Fruit fly (Drosophila melanogaster) whole organism, embryonic: ENCODE measurements around the gene blot.

Source experiments
- Ada2b ChIP-seq: fragments of 200-800 bp; sonication (Bioruptor generic); IDR thresholded peaks from 2 replicates; pipeline ENCODE4 v1.3.6; 2022; ENCODE audit warnings: missing biosample characterization, missing genetic modification characterization
- Antp ChIP-seq: fragments of 200-800 bp; sonication (Bioruptor generic); optimal IDR thresholded peaks from 3 replicates; lab custom pipeline; 2016; ENCODE audit warnings: missing biosample characterization, missing genetic modification characterization
- Asciz ChIP-seq: fragments of 200-800 bp; sonication (Bioruptor generic); optimal IDR thresholded peaks from 2 replicates; lab custom pipeline; 2017; ENCODE audit warnings: missing biosample characterization, mild to moderate bottlenecking, missing genetic modification characterization, missing genetic modification reagents
- Blimp-1 ChIP-seq: fragments of 200-800 bp; sonication (Bioruptor generic); optimal IDR thresholded peaks from 3 replicates; lab custom pipeline; 2018; ENCODE audit warnings: missing biosample characterization, missing genetic modification characterization, mild to moderate bottlenecking, moderate library complexity, missing genetic modification reagents
- CG10366 ChIP-seq: fragments of 200-800 bp; sonication (Bioruptor generic); IDR thresholded peaks from 2 replicates; pipeline ENCODE4 v1.3.6; 2022; ENCODE audit warnings: missing biosample characterization, missing genetic modification characterization
- CG10959 ChIP-seq: fragments of 200-800 bp; sonication (Bioruptor generic); IDR thresholded peaks from 2 replicates; pipeline ENCODE4 v1.3.6; 2022; ENCODE audit warnings: missing biosample characterization, missing genetic modification characterization
- CG11456 ChIP-seq: fragments of 200-800 bp; sonication (Bioruptor generic); IDR thresholded peaks from 3 replicates; pipeline ENCODE4 v1.3.6; 2022; ENCODE audit warnings: missing biosample characterization, missing genetic modification characterization
- CG12219 ChIP-seq: fragments of 200-800 bp; sonication (Bioruptor generic); optimal IDR thresholded peaks from 3 replicates; lab custom pipeline; 2018; ENCODE audit warnings: missing biosample characterization, mild to moderate bottlenecking, missing genetic modification characterization
- CG17328 ChIP-seq: fragments of 200-800 bp; sonication (Bioruptor generic); IDR thresholded peaks from 2 replicates; pipeline ENCODE4 v1.3.6; 2022; ENCODE audit warnings: missing biosample characterization, missing genetic modification characterization
- CG18764 ChIP-seq: fragments of 200-800 bp; sonication (Bioruptor generic); optimal IDR thresholded peaks from 3 replicates; lab custom pipeline; 2016; ENCODE audit warnings: missing biosample characterization, missing genetic modification characterization
- CG3065 ChIP-seq: fragments of 200-800 bp; sonication (Bioruptor generic); optimal IDR thresholded peaks from 2 replicates; lab custom pipeline; 2016; ENCODE audit warnings: missing biosample characterization, missing genetic modification characterization
- CG32532 ChIP-seq: fragments of 200-800 bp; sonication (Bioruptor generic); IDR thresholded peaks from 2 replicates; pipeline ENCODE4 v1.3.6; 2022; ENCODE audit warnings: missing biosample characterization, missing genetic modification characterization
- CG4282 ChIP-seq: fragments of 200-800 bp; sonication (Bioruptor generic); optimal IDR thresholded peaks from 2 replicates; lab custom pipeline; 2016; ENCODE audit warnings: missing biosample characterization, missing genetic modification characterization
- CG43689 ChIP-seq: fragments of 200-800 bp; sonication (Bioruptor generic); IDR thresholded peaks from 2 replicates; pipeline ENCODE4 v1.3.6; 2022; ENCODE audit warnings: missing biosample characterization, missing genetic modification characterization
- CG6654 ChIP-seq: fragments of 200-800 bp; sonication (Bioruptor generic); optimal IDR thresholded peaks from 2 replicates; lab custom pipeline; 2017; ENCODE audit warnings: missing biosample characterization, mild to moderate bottlenecking, missing genetic modification characterization
- CG6683 ChIP-seq: fragments of 200-800 bp; sonication (Bioruptor generic); optimal IDR thresholded peaks from 2 replicates; lab custom pipeline; 2017; ENCODE audit warnings: missing biosample characterization, mild to moderate bottlenecking, missing genetic modification characterization, missing genetic modification reagents
- CG6854 ChIP-seq: fragments of 200-800 bp; sonication (Bioruptor generic); optimal IDR thresholded peaks from 3 replicates; lab custom pipeline; 2017; ENCODE audit warnings: missing biosample characterization, mild to moderate bottlenecking, missing genetic modification characterization
- CG7357 ChIP-seq: fragments of 200-800 bp; sonication (Bioruptor generic); IDR thresholded peaks from 3 replicates; pipeline ENCODE4 v1.3.6; 2022; ENCODE audit warnings: missing biosample characterization, missing genetic modification characterization
- CG7839 ChIP-seq: fragments of 200-800 bp; sonication (Bioruptor generic); optimal IDR thresholded peaks from 3 replicates; lab custom pipeline; 2018; ENCODE audit warnings: missing biosample characterization, mild to moderate bottlenecking, missing genetic modification characterization, moderate library complexity
- CoRest ChIP-seq: fragments of 200-800 bp; sonication (Bioruptor generic); optimal IDR thresholded peaks from 3 replicates; lab custom pipeline; 2018; ENCODE audit warnings: missing biosample characterization, mild to moderate bottlenecking, missing genetic modification characterization, moderate library complexity
- Dip3 ChIP-seq: fragments of 200-800 bp; sonication (Bioruptor generic); optimal IDR thresholded peaks from 3 replicates; lab custom pipeline; 2016; ENCODE audit warnings: missing biosample characterization, missing genetic modification characterization
- E2f2 ChIP-seq: fragments of 200-800 bp; sonication (Bioruptor generic); IDR thresholded peaks from 2 replicates; pipeline ENCODE4 v1.3.6; 2022; ENCODE audit warnings: missing biosample characterization, missing genetic modification characterization
- Eip74EF ChIP-seq, 2 experiments: fragments of 200-800 bp in 1 of 2; fragments of >200 bp in 1 of 2; sonication (Bioruptor generic) in 1 of 2; optimal IDR thresholded peaks; 2 replicates each; lab custom pipeline; 2017 to 2019; ENCODE audit warnings: missing biosample characterization in 2 of 2, missing genetic modification characterization in 2 of 2, mild to moderate bottlenecking in 1 of 2, moderate library complexity in 1 of 2
- Fer3 ChIP-seq: fragments of 200-800 bp; sonication (Bioruptor generic); optimal IDR thresholded peaks from 2 replicates; lab custom pipeline; 2018; ENCODE audit warnings: missing biosample characterization, mild to moderate bottlenecking, missing genetic modification characterization, moderate library complexity
- GATAe ChIP-seq: fragments of 200-800 bp; sonication (Bioruptor generic); conservative IDR thresholded peaks from 2 replicates; pipeline ENCODE4 v1.3.6; 2022; ENCODE audit warnings: missing biosample characterization, missing genetic modification characterization
- Kr ChIP-seq: fragments of 200-800 bp; sonication (Bioruptor generic); optimal IDR thresholded peaks from 2 replicates; lab custom pipeline; 2017; ENCODE audit warnings: missing biosample characterization, mild to moderate bottlenecking, missing genetic modification characterization
- Lpt ChIP-seq: fragments of >200 bp; optimal IDR thresholded peaks from 2 replicates; lab custom pipeline; 2018; ENCODE audit warnings: missing biosample characterization, missing genetic modification characterization
- Sry-δ ChIP-seq: fragments of 200-800 bp; sonication (Bioruptor generic); optimal IDR thresholded peaks from 2 replicates; lab custom pipeline; 2016; ENCODE audit warnings: missing biosample characterization, missing genetic modification characterization
- Usf ChIP-seq: fragments of 200-800 bp; sonication (Bioruptor generic); optimal IDR thresholded peaks from 2 replicates; lab custom pipeline; 2017; ENCODE audit warnings: missing genotype, missing biosample characterization, missing genetic modification characterization
- btn ChIP-seq: fragments of 200-800 bp; sonication (Bioruptor generic); optimal IDR thresholded peaks from 2 replicates; lab custom pipeline; 2016; ENCODE audit warnings: missing biosample characterization, missing genetic modification characterization
- chif ChIP-seq, 2 experiments: fragments of 200-800 bp; sonication (Bioruptor generic); optimal IDR thresholded peaks; 3 replicates each; lab custom pipeline; 2016; ENCODE audit warnings: missing biosample characterization in 2 of 2, missing genetic modification characterization in 2 of 2
- dm ChIP-seq: fragments of 200-800 bp; sonication (Bioruptor generic); optimal IDR thresholded peaks from 3 replicates; lab custom pipeline; 2016; ENCODE audit warnings: missing biosample characterization, missing genetic modification characterization
- en ChIP-seq: fragments of 200-800 bp; sonication (Bioruptor generic); optimal IDR thresholded peaks from 2 replicates; lab custom pipeline; 2016; ENCODE audit warnings: missing biosample characterization, missing genetic modification characterization
- fu2 ChIP-seq: fragments of 200-800 bp; sonication (Bioruptor generic); optimal IDR thresholded peaks from 2 replicates; lab custom pipeline; 2016; ENCODE audit warnings: missing biosample characterization, missing genetic modification characterization
- ham ChIP-seq: fragments of 200-800 bp; sonication (Bioruptor generic); IDR thresholded peaks from 2 replicates; pipeline ENCODE4 v1.3.6; 2022; ENCODE audit warnings: missing biosample characterization, missing genetic modification characterization
- klu ChIP-seq: fragments of 200-800 bp; sonication (Bioruptor generic); IDR thresholded peaks from 2 replicates; pipeline ENCODE4 v1.3.6; 2022; ENCODE audit warnings: missing biosample characterization, missing genetic modification characterization
- lab ChIP-seq: fragments of 200-800 bp; sonication (Bioruptor generic); optimal IDR thresholded peaks from 3 replicates; lab custom pipeline; 2017; ENCODE audit warnings: missing biosample characterization, missing genetic modification characterization, mild to moderate bottlenecking, moderate library complexity, missing genetic modification reagents
- lmd ChIP-seq: fragments of 200-800 bp; sonication (Bioruptor generic); IDR thresholded peaks from 2 replicates; pipeline ENCODE4 v1.3.6; 2022; ENCODE audit warnings: missing biosample characterization, missing genetic modification characterization
- luna ChIP-seq: fragments of 200-800 bp; sonication (Bioruptor generic); optimal IDR thresholded peaks from 2 replicates; lab custom pipeline; 2016; ENCODE audit warnings: missing biosample characterization, missing genetic modification characterization
- mirr ChIP-seq: fragments of 200-800 bp; sonication (Bioruptor generic); optimal IDR thresholded peaks from 3 replicates; lab custom pipeline; 2018; ENCODE audit warnings: missing biosample characterization, mild to moderate bottlenecking, missing genetic modification characterization
- mld ChIP-seq: fragments of 200-800 bp; sonication (Bioruptor generic); IDR thresholded peaks from 3 replicates; pipeline ENCODE4 v1.3.6; 2022; ENCODE audit warnings: missing biosample characterization, missing genetic modification characterization; ENCODE audit not compliant: partially characterized antibody
- p53 ChIP-seq: fragments of 200-800 bp; sonication (Bioruptor generic); optimal IDR thresholded peaks from 2 replicates; lab custom pipeline; 2016; ENCODE audit warnings: missing biosample characterization, missing genetic modification characterization
- pnt ChIP-seq: fragments of 200-800 bp; sonication (Bioruptor generic); optimal IDR thresholded peaks from 3 replicates; lab custom pipeline; 2016; ENCODE audit warnings: missing biosample characterization, missing genetic modification characterization
- psq ChIP-seq: fragments of 200-800 bp; sonication (Bioruptor generic); optimal IDR thresholded peaks from 2 replicates; lab custom pipeline; 2017; ENCODE audit warnings: missing biosample characterization, missing genetic modification characterization
- schlank ChIP-seq: fragments of 200-800 bp; sonication (Bioruptor generic); optimal IDR thresholded peaks from 2 replicates; lab custom pipeline; 2018; ENCODE audit warnings: missing biosample characterization, mild to moderate bottlenecking, missing genetic modification characterization
- scrt ChIP-seq: fragments of 200-800 bp; sonication (Bioruptor generic); optimal IDR thresholded peaks from 2 replicates; lab custom pipeline; 2018; ENCODE audit warnings: missing biosample characterization, mild to moderate bottlenecking, missing genetic modification characterization, moderate library complexity
- sd ChIP-seq: fragments of 200-800 bp; sonication (Bioruptor generic); optimal IDR thresholded peaks from 3 replicates; lab custom pipeline; 2018; ENCODE audit warnings: missing biosample characterization, mild to moderate bottlenecking, missing genetic modification characterization, moderate library complexity
- tin ChIP-seq: fragments of 200-800 bp; sonication (Bioruptor generic); optimal IDR thresholded peaks from 3 replicates; lab custom pipeline; 2016; ENCODE audit warnings: missing biosample characterization, missing genetic modification characterization
- wek ChIP-seq: fragments of 200-800 bp; sonication (Bioruptor generic); optimal IDR thresholded peaks from 3 replicates; lab custom pipeline; 2018; ENCODE audit warnings: missing biosample characterization, mild to moderate bottlenecking, missing genetic modification characterization, moderate library complexity
- zen2 ChIP-seq: fragments of 200-800 bp; sonication (Bioruptor generic); IDR thresholded peaks from 3 replicates; pipeline ENCODE4 v1.3.6; 2022; ENCODE audit warnings: missing biosample characterization, missing genetic modification characterization; ENCODE audit not compliant: partially characterized antibody

blot gene

dm6 chr3L:17415967-17416749, 5.2 kb downstream of the blot start (continued):
- TF ChIP-seq Ada2b (GFP tag; lab: Robert Waterston, UW) (no peak), Antp (no peak), Fer3 (no peak), btn (GFP tag; lab: Kevin White, UChicago) (no peak), Usf (GFP tag; lab: Kevin White, UChicago) (peak; percentile 45), CG6854 (GFP tag; lab: Kevin White, UChicago) (no peak), ham (GFP tag; lab: Robert Waterston, UW) (no peak), CG17328 (GFP tag; lab: Robert Waterston, UW) (peak; percentile 62; the same call in 1 of the 2 replicates), CG10366 (GFP tag; lab: Robert Waterston, UW) (no peak; the same call in 1 of the 2 replicates), E2f2 (GFP tag; lab: Robert Waterston, UW) (no peak), en (no peak), p53 (GFP tag; lab: Kevin White, UChicago) (no peak), lmd (GFP tag; lab: Robert Waterston, UW) (no peak), CG18764 (GFP tag; lab: Kevin White, UChicago) (no peak), GATAe (GFP tag; lab: Robert Waterston, UW) (no peak), pnt (peak; percentile 46), CG3065 (GFP tag; lab: Kevin White, UChicago) (peak; percentile 30), CG32532 (no peak), Eip74EF (GFP tag; optimal IDR thresholded peaks at IDR 0.05; lab: Kevin White, UChicago) (no peak), CG10959 (GFP tag; lab: Robert Waterston, UW) (peak; percentile 65; the same call in 1 of the 2 replicates), lab (GFP tag; lab: Kevin White, UChicago) (no peak), Dip3 (no peak), zen2 (no peak), Asciz (no peak), klu (GFP tag; lab: Robert Waterston, UW) (no peak), Sry-δ (no peak), CG7839 (tag; lab: Kevin White, UChicago) (peak; percentile 42), CG4282 (GFP tag; lab: Kevin White, UChicago) (no peak), CG6683 (GFP tag; lab: Kevin White, UChicago) (no peak), mld (GFP tag; lab: Robert Waterston, UW) (no peak), CG12219 (GFP tag; lab: Kevin White, UChicago) (no peak), Blimp-1 (peak; percentile 7), schlank (tag; lab: Kevin White, UChicago) (no peak), psq (GFP tag; lab: Kevin White, UChicago) (no peak), luna (GFP tag; lab: Kevin White, UChicago) (no peak), chif (GFP tag; optimal IDR thresholded peaks at IDR 0.05; lab: Kevin White, UChicago) (peak; percentile 32 to 70), scrt (GFP tag; lab: Kevin White, UChicago) (no peak), sd (tag; lab: Kevin White, UChicago) (no peak), wek (GFP tag; lab: Kevin White, UChicago) (no peak), mirr (GFP tag; lab: Kevin White, UChicago) (no peak), CG7357 (no peak), CG11456 (GFP tag; lab: Robert Waterston, UW) (no peak), tin (GFP tag; lab: Kevin White, UChicago) (peak; percentile 31), fu2 (GFP tag; lab: Kevin White, UChicago) (no peak), CG6654 (GFP tag; lab: Kevin White, UChicago) (no peak), Lpt (GFP tag; lab: Kevin White, UChicago) (peak; percentile 82), Kr (peak; percentile 50), CoRest (peak; percentile 47), dm (GFP tag; lab: Kevin White, UChicago) (peak; percentile 63), CG43689 (GFP tag; lab: Robert Waterston, UW) (no peak)
